Worm (Caenorhabditis elegans): Measurements from ENCODE around the gene kbp-2.

DNA sequence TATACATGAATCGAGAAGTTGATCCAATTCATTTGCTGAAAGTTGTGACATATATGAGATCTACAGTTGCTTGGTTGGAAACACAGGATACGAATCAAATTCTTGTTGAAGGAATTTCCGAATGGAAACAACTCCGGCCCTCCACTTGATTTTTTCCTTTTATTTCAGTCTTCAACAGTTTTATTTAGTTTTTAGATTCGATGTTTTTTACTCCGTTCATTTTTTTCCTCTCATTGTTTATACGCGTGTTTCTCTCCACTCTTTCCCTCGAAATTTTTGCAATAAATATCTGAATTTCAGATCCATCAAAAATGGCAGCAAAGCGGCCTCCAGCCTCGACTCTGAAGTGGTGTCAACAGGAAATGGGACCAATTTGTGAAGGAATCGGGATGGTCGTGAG, 40.6 kb downstream of the kbp-2 start, which contains the start of gene coq-8:
- TF ChIP-seq efl-1 (optimal IDR thresholded peaks at IDR 0.05) (no peak), efl-1 (GFP tag; optimal IDR thresholded peaks at IDR 0.05 in 1 of 2) (no peak), fos-1 (tag; optimal IDR thresholded peaks at IDR 0.05) (no peak)

Measured in whole organism, L1 larva.